Worm (Caenorhabditis elegans) whole organism, young adult: ENCODE measurements around the gene ddb-1.

ENCODE experiments used
- B0019.2 ChIP-seq: fragments of 200-800 bp; sonication (Bioruptor generic); conservative IDR thresholded peaks from 2 replicates; pipeline ENCODE4 v1.3.6; 2022; ENCODE audit warnings: missing genetic modification reagents, missing genetic modification characterization, missing compliant biosample characterization
- C17E4.6 ChIP-seq: fragments of 200-800 bp; sonication (Bioruptor generic); IDR thresholded peaks from 2 replicates; pipeline ENCODE4 v1.3.6; 2022; ENCODE audit warnings: missing genetic modification reagents, missing genetic modification characterization, missing compliant biosample characterization
- D2030.7 ChIP-seq: fragments of 200-800 bp; sonication (Bioruptor generic); IDR thresholded peaks from 2 replicates; pipeline ENCODE4 v1.3.6; 2022; ENCODE audit warnings: missing genetic modification reagents, missing genetic modification characterization, missing compliant biosample characterization
- F33H1.4 ChIP-seq: fragments of 200-800 bp; sonication (Bioruptor generic); IDR thresholded peaks from 2 replicates; pipeline ENCODE4 v1.3.6; 2022; ENCODE audit warnings: missing genetic modification reagents, missing genetic modification characterization, missing compliant biosample characterization
- F37B4.10 ChIP-seq: fragments of 200-800 bp; sonication (Bioruptor generic); IDR thresholded peaks from 2 replicates; pipeline ENCODE4 v1.3.6; 2022; ENCODE audit warnings: missing genetic modification characterization, missing compliant biosample characterization
- F52B5.7 ChIP-seq: sonication (generic microtip); optimal IDR thresholded peaks from 2 replicates; lab custom pipeline; 2016; ENCODE audit warnings: mild to moderate bottlenecking, missing genetic modification characterization, missing compliant biosample characterization
- F57C9.4 ChIP-seq: sonication (generic microtip); optimal IDR thresholded peaks from 2 replicates; lab custom pipeline; 2017; ENCODE audit warnings: mild to moderate bottlenecking, missing genetic modification characterization, missing compliant biosample characterization
- Y53F4B.3 ChIP-seq: fragments of 200-800 bp; sonication (Bioruptor generic); IDR thresholded peaks from 2 replicates; pipeline ENCODE4 v1.3.6; 2022; ENCODE audit warnings: missing genetic modification reagents, missing genetic modification characterization, missing compliant biosample characterization
- Y56A3A.18 ChIP-seq: fragments of 200-800 bp; sonication (Bioruptor generic); IDR thresholded peaks from 2 replicates; pipeline ENCODE4 v1.3.6; 2022; ENCODE audit warnings: missing genetic modification reagents, missing genetic modification characterization, missing compliant biosample characterization
- Y95B8A.8 ChIP-seq: fragments of 200-800 bp; sonication (Bioruptor generic); IDR thresholded peaks from 2 replicates; pipeline ENCODE4 v1.3.6; 2022; ENCODE audit warnings: missing genetic modification reagents, missing genetic modification characterization, missing compliant biosample characterization
- ZK185.1 ChIP-seq: sonication (generic microtip); optimal IDR thresholded peaks from 2 replicates; lab custom pipeline; 2016; ENCODE audit warnings: mild to moderate bottlenecking, missing genetic modification characterization, missing compliant biosample characterization; ENCODE audit not compliant: poor library complexity, severe bottlenecking
- aptf-2 ChIP-seq: fragments of 200-800 bp; sonication (Bioruptor generic); conservative IDR thresholded peaks from 2 replicates; pipeline ENCODE4 v1.3.6; 2022; ENCODE audit warnings: missing genetic modification reagents, missing genetic modification characterization, missing compliant biosample characterization
- attf-3 ChIP-seq: fragments of 200-800 bp; sonication (Bioruptor generic); conservative IDR thresholded peaks from 2 replicates; pipeline ENCODE4 v1.3.6; 2022; ENCODE audit warnings: missing genetic modification reagents, missing genetic modification characterization, missing compliant biosample characterization
- bed-1 ChIP-seq: fragments of 200-800 bp; sonication (Bioruptor generic); IDR thresholded peaks from 2 replicates; pipeline ENCODE4 v1.3.6; 2022; ENCODE audit warnings: missing genetic modification reagents, missing genetic modification characterization, missing compliant biosample characterization
- bed-2 ChIP-seq: fragments of 200-800 bp; sonication (Bioruptor generic); IDR thresholded peaks from 2 replicates; pipeline ENCODE4 v1.3.6; 2022; ENCODE audit warnings: missing genetic modification reagents, missing genetic modification characterization, missing compliant biosample characterization
- cebp-1 ChIP-seq, 2 experiments: fragments of 200-800 bp in 1 of 2; sonication (Bioruptor generic) in 1 of 2; sonication (generic microtip) in 1 of 2; IDR thresholded peaks in 1 of 2; optimal IDR thresholded peaks in 1 of 2; 2 replicates each; pipeline versions ENCODE4 v1.3.6 to Lab custom; 2017 to 2022; ENCODE audit warnings: missing compliant biosample characterization in 2 of 2, missing genetic modification characterization in 2 of 2, mild to moderate bottlenecking in 1 of 2, missing genetic modification reagents in 1 of 2, moderate library complexity in 1 of 2
- cebp-2 ChIP-seq: fragments of 200-800 bp; sonication (Bioruptor generic); IDR thresholded peaks from 2 replicates; pipeline ENCODE4 v1.3.6; 2022; ENCODE audit warnings: missing genetic modification characterization, missing compliant biosample characterization
- ceh-79 ChIP-seq: sonication (generic microtip); optimal IDR thresholded peaks from 2 replicates; lab custom pipeline; 2017; ENCODE audit warnings: mild to moderate bottlenecking, missing genetic modification characterization, missing compliant biosample characterization
- dox-1 ChIP-seq: fragments of 200-800 bp; sonication (Bioruptor generic); IDR thresholded peaks from 2 replicates; pipeline ENCODE4 v1.3.6; 2022; ENCODE audit warnings: missing genetic modification reagents, missing genetic modification characterization, missing compliant biosample characterization
- efl-1 ChIP-seq: fragments of 150-350 bp; optimal IDR thresholded peaks from 2 replicates; lab custom pipeline; 2014; ENCODE audit warnings: missing biosample characterization, missing genetic modification reagents, missing genetic modification characterization
- egl-44 ChIP-seq: fragments of 200-800 bp; sonication (Bioruptor generic); IDR thresholded peaks from 2 replicates; pipeline ENCODE4 v1.3.6; 2022; ENCODE audit warnings: missing genetic modification reagents, missing genetic modification characterization, missing compliant biosample characterization
- ekl-4 ChIP-seq: fragments of 200-800 bp; sonication (Bioruptor generic); IDR thresholded peaks from 2 replicates; pipeline ENCODE4 v1.3.6; 2022; ENCODE audit warnings: missing genetic modification reagents, missing genetic modification characterization, missing compliant biosample characterization
- fkh-3 ChIP-seq: sonication (generic microtip); optimal IDR thresholded peaks from 2 replicates; lab custom pipeline; 2016; ENCODE audit warnings: mild to moderate bottlenecking, missing genetic modification characterization, missing compliant biosample characterization
- him-1 ChIP-seq: sonication (generic microtip); optimal IDR thresholded peaks from 2 replicates; lab custom pipeline; 2016; ENCODE audit warnings: missing genotype, missing genetic modification reagents, missing genetic modification characterization, missing compliant biosample characterization
- hlh-12 ChIP-seq: sonication (generic microtip); optimal IDR thresholded peaks from 2 replicates; lab custom pipeline; 2016; ENCODE audit warnings: missing genetic modification characterization, missing compliant biosample characterization
- hlh-26 ChIP-seq: fragments of 200-800 bp; sonication (Bioruptor generic); conservative IDR thresholded peaks from 2 replicates; pipeline ENCODE4 v1.3.6; 2022; ENCODE audit warnings: missing genetic modification reagents, missing genetic modification characterization, missing compliant biosample characterization
- hmg-20 ChIP-seq: fragments of 200-800 bp; sonication (Bioruptor generic); IDR thresholded peaks from 2 replicates; pipeline ENCODE4 v1.3.6; 2022; ENCODE audit warnings: missing genetic modification reagents, missing genetic modification characterization, missing compliant biosample characterization
- hrde-1 ChIP-seq: sonication (generic microtip); optimal IDR thresholded peaks from 2 replicates; lab custom pipeline; 2016; ENCODE audit warnings: missing genetic modification characterization, mild to moderate bottlenecking, missing compliant biosample characterization, moderate library complexity, missing genotype, missing genetic modification reagents, borderline replicate concordance
- let-607 ChIP-seq, 2 experiments: fragments of 200-800 bp in 1 of 2; sonication (Bioruptor generic) in 1 of 2; sonication (generic microtip) in 1 of 2; optimal IDR thresholded peaks; 2 replicates each; lab custom pipeline; 2016 to 2018; ENCODE audit warnings: mild to moderate bottlenecking in 2 of 2, missing compliant biosample characterization in 2 of 2, missing genetic modification characterization in 2 of 2, moderate library complexity in 2 of 2, missing genotype in 1 of 2
- lin-40 ChIP-seq: sonication (generic microtip); optimal IDR thresholded peaks from 2 replicates; lab custom pipeline; 2016; ENCODE audit warnings: missing genetic modification characterization, mild to moderate bottlenecking, missing compliant biosample characterization, missing genotype, missing genetic modification reagents
- madf-6 ChIP-seq: fragments of 200-800 bp; sonication (Bioruptor generic); IDR thresholded peaks from 2 replicates; pipeline ENCODE4 v1.3.6; 2022; ENCODE audit warnings: missing genetic modification reagents, missing genetic modification characterization, missing compliant biosample characterization
- nfya-1 ChIP-seq: sonication (generic microtip); optimal IDR thresholded peaks from 2 replicates; lab custom pipeline; 2017; ENCODE audit warnings: antibody characterized with exemption, missing compliant biosample characterization, missing genetic modification characterization, borderline replicate concordance; ENCODE audit not compliant: insufficient read depth
- nhr-120 ChIP-seq: fragments of 200-800 bp; sonication (Bioruptor generic); IDR thresholded peaks from 2 replicates; pipeline ENCODE4 v1.3.6; 2022; ENCODE audit warnings: missing genetic modification characterization, missing compliant biosample characterization
- nhr-179 ChIP-seq: sonication (generic microtip); optimal IDR thresholded peaks from 2 replicates; lab custom pipeline; 2016; ENCODE audit warnings: mild to moderate bottlenecking, missing genetic modification characterization, missing compliant biosample characterization
- pbrm-1 ChIP-seq: fragments of 200-800 bp; sonication (Bioruptor generic); IDR thresholded peaks from 2 replicates; pipeline ENCODE4 v1.3.6; 2022; ENCODE audit warnings: missing genetic modification reagents, missing genetic modification characterization, missing compliant biosample characterization
- pha-4 ChIP-seq: fragments of 150-350 bp; sonication (generic microtip); optimal IDR thresholded peaks from 2 replicates; lab custom pipeline; 2014; ENCODE audit warnings: missing biosample characterization, missing genetic modification reagents, missing genetic modification characterization
- rec-8 ChIP-seq, 2 experiments: sonication (generic microtip); optimal IDR thresholded peaks; 2 replicates each; lab custom pipeline; 2016; ENCODE audit warnings: mild to moderate bottlenecking in 2 of 2, missing genetic modification characterization in 2 of 2, missing genetic modification reagents in 2 of 2, missing genotype in 2 of 2, missing biosample characterization in 1 of 2, missing compliant biosample characterization in 1 of 2, moderate library complexity in 1 of 2
- repo-1 ChIP-seq: sonication (generic microtip); optimal IDR thresholded peaks from 2 replicates; lab custom pipeline; 2017; ENCODE audit warnings: mild to moderate bottlenecking, missing genetic modification characterization, missing compliant biosample characterization
- rpc-1 ChIP-seq, 2 experiments: fragments of 150-350 bp in 1 of 2; sonication (generic microtip) in 1 of 2; optimal IDR thresholded peaks; 2 replicates each; lab custom pipeline; 2014 to 2018; ENCODE audit warnings: missing biosample characterization in 1 of 2, missing genetic modification characterization in 1 of 2, missing genetic modification reagents in 1 of 2, missing genotype in 1 of 2
- sea-2 ChIP-seq: fragments of 200-800 bp; sonication (Bioruptor generic); IDR thresholded peaks from 2 replicates; pipeline ENCODE4 v1.3.6; 2022; ENCODE audit warnings: missing genetic modification characterization, missing compliant biosample characterization
- somi-1 ChIP-seq: fragments of 200-800 bp; sonication (Bioruptor generic); optimal IDR thresholded peaks from 2 replicates; lab custom pipeline; 2018; ENCODE audit warnings: mild to moderate bottlenecking, missing genetic modification characterization, missing compliant biosample characterization
- tbp1 ChIP-seq: fragments of 200-800 bp; sonication (Bioruptor generic); optimal IDR thresholded peaks from 2 replicates; lab custom pipeline; 2018; ENCODE audit warnings: mild to moderate bottlenecking, missing genetic modification characterization, missing compliant biosample characterization
- unc-62 ChIP-seq: fragments of 150-350 bp; optimal IDR thresholded peaks from 2 replicates; lab custom pipeline; 2014; ENCODE audit warnings: missing biosample characterization, missing genetic modification reagents, missing genetic modification characterization
- zim-3 ChIP-seq: sonication (generic microtip); optimal IDR thresholded peaks from 2 replicates; lab custom pipeline; 2017; ENCODE audit warnings: mild to moderate bottlenecking, missing genetic modification characterization, moderate library complexity, missing compliant biosample characterization
- ztf-22 ChIP-seq: fragments of 200-800 bp; sonication (Bioruptor generic); optimal IDR thresholded peaks from 2 replicates; lab custom pipeline; 2018; ENCODE audit warnings: mild to moderate bottlenecking, missing genetic modification characterization, moderate library complexity, missing compliant biosample characterization
- ztf-26 ChIP-seq: sonication (generic microtip); optimal IDR thresholded peaks from 2 replicates; lab custom pipeline; 2017; ENCODE audit warnings: missing genetic modification characterization, missing compliant biosample characterization
- ztf-6 ChIP-seq: fragments of 200-800 bp; sonication (Bioruptor generic); IDR thresholded peaks from 2 replicates; pipeline ENCODE4 v1.3.6; 2022; ENCODE audit warnings: missing genetic modification reagents, missing genetic modification characterization, missing compliant biosample characterization

Gene ddb-1

DNA sequence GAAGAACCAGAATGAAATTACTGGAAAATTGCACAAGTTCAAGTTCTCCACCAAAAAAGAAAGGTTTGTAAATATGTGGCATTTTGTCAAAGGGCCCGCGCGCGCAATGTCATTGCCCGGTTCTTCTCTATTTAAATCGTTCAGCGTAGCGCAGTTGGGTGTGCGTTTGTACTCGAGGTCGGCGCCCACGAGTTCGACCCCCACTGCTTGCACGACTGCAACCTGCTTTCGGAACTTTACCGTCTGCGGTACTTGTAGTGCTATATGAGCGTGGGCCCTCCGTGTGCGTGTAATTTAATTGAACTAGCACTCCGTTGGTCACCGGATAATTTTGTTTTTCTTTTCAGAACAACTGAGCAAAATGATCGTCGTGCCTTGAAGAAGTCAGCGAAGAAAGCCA, 34.5 kb downstream of the ddb-1 start:
- TF ChIP-seq hlh-26 (GFP tag; lab: Robert Waterston, UW) (no peak), nfya-1 (tag; lab: Kevin White, UChicago) (no peak), somi-1 (GFP tag; lab: Kevin White, UChicago) (peak; percentile 69), zim-3 (tag; lab: Kevin White, UChicago) (peak; percentile 61), bed-1 (no peak), hrde-1 (tag; lab: Kevin White, UChicago) (peak; percentile 71), ekl-4 (GFP tag; lab: Robert Waterston, UW) (peak; percentile 86), rec-8 (tag; optimal IDR thresholded peaks at IDR 0.05; lab: Kevin White, UChicago) (peak; percentile 67 to 92), F37B4.10 (GFP tag; lab: Robert Waterston, UW) (no peak), ztf-26 (tag; lab: Kevin White, UChicago) (peak; percentile 75), Y95B8A.8 (peak; percentile 76; the same call in 1 of the 2 replicates), cebp-2 (GFP tag; lab: Robert Waterston, UW) (peak; percentile 100), tbp1 (GFP tag; lab: Kevin White, UChicago) (peak; percentile 96), ztf-22 (GFP tag; lab: Kevin White, UChicago) (no peak), madf-6 (GFP tag; lab: Robert Waterston, UW) (peak; percentile 74), nhr-120 (GFP tag; lab: Robert Waterston, UW) (no peak), C17E4.6 (peak; percentile 75; the same call in 1 of the 2 replicates), egl-44 (GFP tag; lab: Robert Waterston, UW) (peak; percentile 81), D2030.7 (GFP tag; lab: Robert Waterston, UW) (peak; percentile 85), him-1 (tag; lab: Kevin White, UChicago) (peak; percentile 93), attf-3 (peak; percentile 64), ZK185.1 (tag; lab: Kevin White, UChicago) (peak; percentile 92), hmg-20 (GFP tag; lab: Robert Waterston, UW) (0 out of 2 replicates have a peak, but pooled peaks have one; percentile 59), rpc-1 (optimal IDR thresholded peaks at IDR 0.05; lab: Kevin White, UChicago) (peak; percentile 80), rpc-1 (tag; optimal IDR thresholded peaks at IDR 0.05; lab: Kevin White, UChicago) (peak; percentile 91), Y56A3A.18 (GFP tag; lab: Robert Waterston, UW) (peak; percentile 86), hlh-12 (tag; lab: Kevin White, UChicago) (peak; percentile 32), fkh-3 (tag; lab: Kevin White, UChicago) (peak; percentile 55), pha-4 (no peak), ztf-6 (peak; percentile 70; the same call in 1 of the 2 replicates), sea-2 (no peak), lin-40 (tag; lab: Kevin White, UChicago) (peak; percentile 75), unc-62 (no peak), repo-1 (tag; lab: Kevin White, UChicago) (no peak), nhr-179 (tag; lab: Kevin White, UChicago) (no peak), bed-2 (GFP tag; lab: Robert Waterston, UW) (peak; percentile 79), Y53F4B.3 (GFP tag; lab: Robert Waterston, UW) (peak; percentile 77; the same call in 1 of the 2 replicates), F52B5.7 (tag; lab: Kevin White, UChicago) (peak; percentile 87), cebp-1 (GFP tag; IDR thresholded peaks at IDR 0.05; lab: Robert Waterston, UW) (no peak), cebp-1 (tag; optimal IDR thresholded peaks at IDR 0.05; lab: Kevin White, UChicago) (peak; percentile 79), let-607 (tag; optimal IDR thresholded peaks at IDR 0.05; lab: Kevin White, UChicago) (peak; percentile 63 to 65), ceh-79 (tag; lab: Kevin White, UChicago) (peak; percentile 88), B0019.2 (GFP tag; lab: Robert Waterston, UW) (0 out of 2 replicates have a peak, but pooled peaks have one; percentile 56), F33H1.4 (GFP tag; lab: Robert Waterston, UW) (peak; percentile 63), F57C9.4 (tag; lab: Kevin White, UChicago) (no peak), dox-1 (GFP tag; lab: Robert Waterston, UW) (peak; percentile 91), efl-1 (GFP tag; lab: Kevin White, UChicago) (peak; percentile 41), aptf-2 (GFP tag; lab: Robert Waterston, UW) (peak; percentile 71; the same call in 1 of the 2 replicates), pbrm-1 (GFP tag; lab: Robert Waterston, UW) (peak; percentile 82)
